Worm (Caenorhabditis elegans): ENCODE measurements around the gene C01G5.4.

C01G5.4 gene

ce11 chrIV:6555388-6556330, 24.1 kb downstream of the C01G5.4 start, which contains the start of gene paqr-1:
Gene paqr-1 (minus strand): TSS chrIV:6555438.
- TF ChIP-seq unc-42 (tag; optimal IDR thresholded peaks at IDR 0.05) (peak; percentile 15), hlh-30 (tag; optimal IDR thresholded peaks at IDR 0.05; ENCODE audit: insufficient read depth) (peak; percentile 50), ceh-2 (tag; optimal IDR thresholded peaks at IDR 0.05) (no peak), rnt-1 (tag; optimal IDR thresholded peaks at IDR 0.05) (no peak), ceh-31 (tag; optimal IDR thresholded peaks at IDR 0.05) (peak; percentile 21), K02D7.2 (tag; optimal IDR thresholded peaks at IDR 0.05) (no peak)

- TF ChIP-seq ceh-34 (tag; optimal IDR thresholded peaks at IDR 0.05) (peak; percentile 24), unc-55 (GFP tag; optimal IDR thresholded peaks at IDR 0.05) (no peak), K09A11.1 (tag; optimal IDR thresholded peaks at IDR 0.05; ENCODE audit: insufficient read depth) (peak; percentile 24), C38D4.7 (GFP tag; optimal IDR thresholded peaks at IDR 0.05) (peak; percentile 34), sox-4 (tag; optimal IDR thresholded peaks at IDR 0.05) (peak; percentile 55), syd-9 (tag; optimal IDR thresholded peaks at IDR 0.05) (peak; percentile 32), ahr-1 (tag; optimal IDR thresholded peaks at IDR 0.05) (peak; percentile 16), T23F11.4 (GFP tag; optimal IDR thresholded peaks at IDR 0.05) (peak; percentile 60), nfya-1 (tag; optimal IDR thresholded peaks at IDR 0.05) (peak; percentile 58), ceh-14 (tag; optimal IDR thresholded peaks at IDR 0.05) (peak; percentile 41), ceh-9 (tag; optimal IDR thresholded peaks at IDR 0.05) (no peak), ztf-16 (tag; optimal IDR thresholded peaks at IDR 0.05) (peak; percentile 67), unc-3 (GFP tag; conservative IDR thresholded peaks at IDR 0.05) (peak; percentile 43; the same call in 1 of the 2 replicates), unc-3 (tag; optimal IDR thresholded peaks at IDR 0.05) (peak; percentile 31), pros-1 (tag; optimal IDR thresholded peaks at IDR 0.05) (peak; percentile 23), dmd-4 (tag; optimal IDR thresholded peaks at IDR 0.05; ENCODE audit: borderline replicate concordance) (no peak), ama-1 (optimal IDR thresholded peaks at IDR 0.05) (no peak), tbx-2 (tag; optimal IDR thresholded peaks at IDR 0.05) (peak; percentile 49), ceh-18 (tag; optimal IDR thresholded peaks at IDR 0.05) (peak; percentile 17), K02D7.2 (tag; optimal IDR thresholded peaks at IDR 0.05) (peak; percentile 2), lim-6 (tag; optimal IDR thresholded peaks at IDR 0.05) (no peak), pat-9 (tag; optimal IDR thresholded peaks at IDR 0.05) (peak; percentile 50), che-1 (tag; optimal IDR thresholded peaks at IDR 0.05) (peak; percentile 59), hlh-8 (tag; optimal IDR thresholded peaks at IDR 0.05) (peak; percentile 5), npax-4 (tag; optimal IDR thresholded peaks at IDR 0.05) (no peak), ref-2 (tag; optimal IDR thresholded peaks at IDR 0.05) (peak; percentile 43), lin-11 (tag; optimal IDR thresholded peaks at IDR 0.05) (peak; percentile 56), ttx-3 (tag; optimal IDR thresholded peaks at IDR 0.05) (peak; percentile 42), eyg-1 (tag; optimal IDR thresholded peaks at IDR 0.05) (peak; percentile 36), nhr-232 (tag; optimal IDR thresholded peaks at IDR 0.05) (peak; percentile 53), pha-2 (tag; optimal IDR thresholded peaks at IDR 0.05) (peak; percentile 47), hlh-13 (GFP tag; optimal IDR thresholded peaks at IDR 0.05) (peak; percentile 16), pha-4 (tag; optimal IDR thresholded peaks at IDR 0.05) (no peak), fkh-6 (tag; optimal IDR thresholded peaks at IDR 0.05) (no peak), ceh-2 (tag; optimal IDR thresholded peaks at IDR 0.05) (no peak), pag-3 (tag; optimal IDR thresholded peaks at IDR 0.05; ENCODE audit: borderline replicate concordance) (no peak), ceh-19 (GFP tag; optimal IDR thresholded peaks at IDR 0.05) (peak; percentile 52), ceh-30 (tag; optimal IDR thresholded peaks at IDR 0.05) (peak; percentile 7), pqm-1 (tag; optimal IDR thresholded peaks at IDR 0.05) (peak; percentile 26), zip-5 (tag; optimal IDR thresholded peaks at IDR 0.05) (peak; percentile 22), fax-1 (tag; optimal IDR thresholded peaks at IDR 0.05) (peak; percentile 20), sox-2 (GFP tag; IDR thresholded peaks at IDR 0.05) (no peak), C08G9.2 (tag; optimal IDR thresholded peaks at IDR 0.05) (peak; percentile 17)
Observed at ce11 chrIV:6556624-6557368, 25.2 kb downstream of the C01G5.4 start, which contains the start of gene try-3. Gene try-3 (plus strand): TSS chrIV:6557155.

Measured in whole organism, late embryonic.